Worm (Caenorhabditis elegans): ENCODE data around the gene F40G12.4.

F40G12.4 gene

DNA sequence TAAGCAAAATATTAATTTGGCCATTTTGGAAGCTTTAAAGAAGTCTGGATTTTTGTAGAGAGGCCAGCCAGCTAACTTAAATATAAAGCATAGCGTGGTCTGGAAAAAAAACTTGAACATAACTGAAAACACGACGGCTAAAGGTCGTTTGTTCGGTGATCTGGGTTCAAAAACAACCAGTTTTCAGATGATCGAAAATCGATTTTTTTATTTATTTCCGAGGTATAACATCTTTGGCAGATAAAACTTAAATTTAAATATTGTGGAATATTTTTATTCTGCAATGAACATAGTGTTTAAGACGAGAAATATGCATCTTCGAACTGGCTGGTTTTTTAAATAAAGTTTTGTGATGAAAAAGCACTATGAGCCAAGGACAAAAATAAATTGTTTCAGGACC is at the start of gene F40G12.4:
Gene F40G12.4 (minus strand): TSS at position 101 of the 400 bp plus-strand sequence.
- TF ChIP-seq flh-1 (GFP tag; optimal IDR thresholded peaks at IDR 0.05) (no peak), elt-3 (tag; optimal IDR thresholded peaks at IDR 0.05) (no peak), unc-62 (GFP tag; optimal IDR thresholded peaks at IDR 0.05) (no peak), sem-2 (GFP tag; optimal IDR thresholded peaks at IDR 0.05) (no peak), ztf-11 (tag; optimal IDR thresholded peaks at IDR 0.05) (no peak), lsy-2 (tag; optimal IDR thresholded peaks at IDR 0.05) (no peak), M03D4.4 (tag; optimal IDR thresholded peaks at IDR 0.05) (no peak)

DNA sequence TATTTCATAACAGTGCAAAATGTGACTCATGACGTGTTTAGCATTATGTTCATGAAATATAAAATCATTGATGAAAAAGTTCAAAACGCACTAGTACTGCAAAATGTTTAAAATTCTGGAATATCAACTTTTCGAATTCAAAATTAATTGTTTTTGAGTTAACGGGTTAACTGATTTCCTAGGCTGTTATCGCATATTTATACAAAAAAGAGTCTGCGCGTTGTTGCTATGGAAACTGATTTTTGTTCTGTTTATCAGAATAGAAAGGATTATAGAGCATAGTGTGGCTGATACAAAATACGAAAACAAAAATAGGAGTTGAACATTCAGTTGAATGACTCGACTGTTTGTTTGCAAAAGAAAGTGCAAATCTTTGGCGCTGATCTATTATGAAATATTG is 49.1 kb upstream of the F40G12.4 start:
- TF ChIP-seq lin-13 (tag; optimal IDR thresholded peaks at IDR 0.05) (no peak), zip-8 (tag; optimal IDR thresholded peaks at IDR 0.05) (no peak), M03D4.4 (tag; optimal IDR thresholded peaks at IDR 0.05) (no peak), ces-1 (GFP tag; optimal IDR thresholded peaks at IDR 0.05) (no peak), mep-1 (tag; optimal IDR thresholded peaks at IDR 0.05) (no peak), mab-5 (tag; optimal IDR thresholded peaks at IDR 0.05) (no peak), unc-62 (GFP tag; optimal IDR thresholded peaks at IDR 0.05) (no peak), nhr-76 (tag; optimal IDR thresholded peaks at IDR 0.05) (no peak), ham-2 (GFP tag; optimal IDR thresholded peaks at IDR 0.05) (no peak), elt-3 (tag; optimal IDR thresholded peaks at IDR 0.05) (no peak), unc-39 (tag; optimal IDR thresholded peaks at IDR 0.05) (no peak), nhr-28 (tag; optimal IDR thresholded peaks at IDR 0.05) (no peak), tbx-8 (GFP tag; optimal IDR thresholded peaks at IDR 0.05) (no peak), bed-3 (GFP tag; optimal IDR thresholded peaks at IDR 0.05) (no peak), mls-2 (tag; optimal IDR thresholded peaks at IDR 0.05) (no peak), elt-1 (tag; optimal IDR thresholded peaks at IDR 0.05; ENCODE audit: borderline replicate concordance, insufficient read depth) (no peak), ztf-11 (tag; optimal IDR thresholded peaks at IDR 0.05) (no peak)

DNA sequence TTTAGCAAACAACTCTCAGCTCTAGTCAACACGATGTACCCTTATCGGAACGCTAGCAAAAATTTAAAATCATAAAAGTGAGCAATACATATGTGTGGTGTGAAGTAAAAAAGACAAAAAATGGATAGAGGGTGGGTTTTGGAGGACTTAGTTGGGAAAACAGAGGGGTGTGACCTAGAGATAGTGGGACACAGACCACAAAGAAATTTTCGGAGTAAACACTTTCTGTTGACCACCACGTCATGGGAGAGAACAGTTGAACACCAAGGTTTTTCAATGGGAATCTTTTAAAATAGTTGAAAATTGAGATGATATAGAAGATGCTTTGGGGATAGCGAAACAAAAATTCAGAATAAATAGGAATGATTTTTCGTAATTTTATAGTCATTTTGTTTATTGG is 48.7 kb upstream of the F40G12.4 start:
- TF ChIP-seq ceh-39 (tag; optimal IDR thresholded peaks at IDR 0.05) = no peak
- no peak for TF ChIP-seq ham-2 (GFP tag; optimal IDR thresholded peaks at IDR 0.05)
- TF ChIP-seq drap-1 (GFP tag; optimal IDR thresholded peaks at IDR 0.05) = no peak
- TF ChIP-seq unc-39 (tag; optimal IDR thresholded peaks at IDR 0.05) = no peak
- no peak for TF ChIP-seq ceh-83 (GFP tag; optimal IDR thresholded peaks at IDR 0.05)
- no peak for TF ChIP-seq blmp-1 (tag; optimal IDR thresholded peaks at IDR 0.05)
- TF ChIP-seq lin-32 (GFP tag; optimal IDR thresholded peaks at IDR 0.05) = no peak
- TF ChIP-seq snpc-4 (tag; optimal IDR thresholded peaks at IDR 0.05) = no peak
- no peak for TF ChIP-seq hlh-1 (tag; optimal IDR thresholded peaks at IDR 0.05)
- TF ChIP-seq bed-3 (GFP tag; optimal IDR thresholded peaks at IDR 0.05) = no peak

DNA sequence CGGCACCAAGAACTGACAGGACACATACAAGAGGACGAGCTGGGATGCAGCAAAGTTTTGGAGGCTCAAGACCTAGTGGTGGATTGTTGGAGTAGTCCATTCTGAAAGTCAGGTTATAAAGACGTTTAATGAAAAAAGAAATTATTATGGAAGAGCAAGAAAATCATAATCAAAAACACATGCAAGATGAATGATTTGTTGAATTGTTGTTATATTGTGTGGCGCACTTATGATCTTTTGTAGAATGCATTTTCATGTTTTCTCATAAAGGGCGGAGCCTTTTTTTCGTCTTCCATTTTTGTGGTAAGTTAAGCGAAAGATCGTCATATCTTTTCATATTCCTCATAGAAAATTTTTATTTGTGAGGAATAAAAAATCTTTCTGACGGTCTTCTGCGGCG is 48.0 kb upstream of the F40G12.4 start, which contains the start of gene F47B8.2:
Gene F47B8.2 (minus strand): TSS at position 101 of the 400 bp plus-strand sequence.
- TF ChIP-seq ceh-43 (GFP tag; optimal IDR thresholded peaks at IDR 0.05) = no peak
- TF ChIP-seq blmp-1 (tag; optimal IDR thresholded peaks at IDR 0.05) = no peak
- no peak for TF ChIP-seq lin-32 (GFP tag; optimal IDR thresholded peaks at IDR 0.05)

- TF ChIP-seq nhr-237 (tag; optimal IDR thresholded peaks at IDR 0.05) (no peak), unc-39 (tag; optimal IDR thresholded peaks at IDR 0.05) (no peak), M03D4.4 (tag; optimal IDR thresholded peaks at IDR 0.05) (no peak), mab-5 (tag; optimal IDR thresholded peaks at IDR 0.05) (no peak), blmp-1 (tag; optimal IDR thresholded peaks at IDR 0.05) (no peak), unc-62 (GFP tag; optimal IDR thresholded peaks at IDR 0.05) (no peak)
These were observed 45.7 kb upstream of the F40G12.4 start, which contains the start of gene F47B8.1 for ce11 chrV:14314236-14314635. TSS of gene F47B8.1 (minus strand) at chrV:14314336.

DNA sequence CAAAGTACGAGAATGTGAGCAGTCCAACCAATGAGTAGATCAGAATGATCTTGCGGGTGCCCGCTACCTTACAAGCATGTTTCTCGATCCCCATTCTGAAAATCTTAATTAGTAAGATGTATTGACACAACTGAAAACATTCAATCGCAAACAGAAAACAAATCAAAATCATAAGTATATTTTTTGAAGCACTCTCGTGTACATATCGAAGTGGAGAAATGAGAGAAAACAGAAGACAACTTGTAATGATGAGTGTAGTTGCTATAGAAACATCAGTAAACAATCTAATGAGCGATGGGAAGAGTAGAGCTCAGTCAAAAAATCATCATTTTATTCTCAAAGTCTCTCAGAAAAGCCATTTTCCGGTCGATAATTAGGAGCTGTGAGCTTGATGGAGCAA is 44.2 kb upstream of the F40G12.4 start, which contains the start of gene F14D7.8:
Gene F14D7.8 (minus strand): TSS at position 101 of the 400 bp plus-strand sequence.
- TF ChIP-seq cnd-1 (tag; optimal IDR thresholded peaks at IDR 0.05) = no peak
- TF ChIP-seq drap-1 (GFP tag; optimal IDR thresholded peaks at IDR 0.05) = no peak
- no peak for TF ChIP-seq sem-2 (GFP tag; optimal IDR thresholded peaks at IDR 0.05)
- no peak for TF ChIP-seq ces-1 (GFP tag; optimal IDR thresholded peaks at IDR 0.05)
- no peak for TF ChIP-seq nhr-12 (tag; optimal IDR thresholded peaks at IDR 0.05)
- TF ChIP-seq ceh-39 (tag; optimal IDR thresholded peaks at IDR 0.05) = no peak
- no peak for TF ChIP-seq snpc-4 (tag; optimal IDR thresholded peaks at IDR 0.05)
- no peak for TF ChIP-seq sptf-1 (tag; optimal IDR thresholded peaks at IDR 0.05)
- TF ChIP-seq mab-5 (tag; optimal IDR thresholded peaks at IDR 0.05) = no peak
- TF ChIP-seq hlh-1 (tag; optimal IDR thresholded peaks at IDR 0.05) = no peak
- no peak for TF ChIP-seq unc-120 (tag; optimal IDR thresholded peaks at IDR 0.05; ENCODE audit: poor library complexity, severe bottlenecking)
- TF ChIP-seq blmp-1 (tag; optimal IDR thresholded peaks at IDR 0.05) = no peak
- TF ChIP-seq mls-2 (tag; optimal IDR thresholded peaks at IDR 0.05) = no peak
- TF ChIP-seq ceh-43 (GFP tag; optimal IDR thresholded peaks at IDR 0.05) = no peak
- no peak for TF ChIP-seq elt-3 (tag; optimal IDR thresholded peaks at IDR 0.05)
- TF ChIP-seq ceh-83 (GFP tag; optimal IDR thresholded peaks at IDR 0.05) = no peak
- no peak for TF ChIP-seq unc-39 (tag; optimal IDR thresholded peaks at IDR 0.05)
- no peak for TF ChIP-seq lsy-2 (tag; optimal IDR thresholded peaks at IDR 0.05)
- TF ChIP-seq pha-4 (tag; optimal IDR thresholded peaks at IDR 0.05) = no peak
- TF ChIP-seq zip-8 (tag; optimal IDR thresholded peaks at IDR 0.05) = no peak

Measured in whole organism, mixed stage, embryonic.